Worm (Caenorhabditis elegans) whole organism, young adult: ENCODE measurements around the gene jip-1.

Source experiments
- lin-26 ChIP-seq: fragments of 200-800 bp; sonication (Bioruptor generic); IDR thresholded peaks from 2 replicates; pipeline ENCODE4 v1.3.6; 2022; ENCODE audit warnings: missing genetic modification reagents, missing genetic modification characterization, missing compliant biosample characterization
- nfya-1 ChIP-seq: sonication (generic microtip); optimal IDR thresholded peaks from 2 replicates; lab custom pipeline; 2017; ENCODE audit warnings: antibody characterized with exemption, missing compliant biosample characterization, missing genetic modification characterization, borderline replicate concordance; ENCODE audit not compliant: insufficient read depth

DNA sequence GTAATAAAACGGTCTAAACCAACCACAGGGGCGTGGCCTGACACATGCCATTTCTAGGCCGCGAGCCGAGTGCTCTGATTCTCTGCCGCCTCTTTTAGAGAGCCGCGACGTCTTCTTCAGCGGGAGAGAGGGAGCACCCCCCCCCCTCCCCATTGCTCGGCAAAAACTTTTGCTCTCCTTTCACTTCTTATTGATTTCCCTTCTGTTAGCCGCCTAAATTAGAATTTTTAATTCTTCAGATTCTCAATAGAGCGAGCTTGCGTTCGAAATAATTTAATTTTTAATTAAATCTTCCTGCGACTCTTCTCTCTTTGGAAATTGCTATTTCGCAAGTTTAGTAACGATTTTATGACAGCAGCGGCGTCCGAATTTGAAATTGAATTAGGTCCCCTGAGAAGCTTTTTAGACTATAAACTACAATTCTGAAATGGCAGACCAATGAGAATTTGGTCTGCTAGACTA, 3.6 kb upstream of the jip-1 start:
- no peak for TF ChIP-seq nfya-1 (tag; lab: Kevin White, UChicago)
- no peak for TF ChIP-seq lin-26 (GFP tag; lab: Robert Waterston, UW)
